Worm (Caenorhabditis elegans) whole organism, L1 larva: ENCODE measurements around the gene cox-16.

Source experiments
- C34B4.2 ChIP-seq: sonication (generic microtip); optimal IDR thresholded peaks from 2 replicates; lab custom pipeline; 2017; ENCODE audit warnings: mild to moderate bottlenecking, missing genetic modification characterization, missing compliant biosample characterization
- aha-1 ChIP-seq: fragments of 150-350 bp; optimal IDR thresholded peaks from 2 replicates; lab custom pipeline; 2014; ENCODE audit warnings: missing biosample characterization, missing genetic modification characterization
- aly-2 ChIP-seq: fragments of 150-350 bp; optimal IDR thresholded peaks from 2 replicates; lab custom pipeline; 2014; ENCODE audit warnings: missing biosample characterization, missing genetic modification characterization
- blmp-1 ChIP-seq: fragments of 150-350 bp; optimal IDR thresholded peaks from 2 replicates; lab custom pipeline; 2014; ENCODE audit warnings: missing biosample characterization, missing genetic modification characterization
- ceh-63 ChIP-seq: fragments of 200-800 bp; sonication (Bioruptor generic); optimal IDR thresholded peaks from 2 replicates; lab custom pipeline; 2018; ENCODE audit warnings: mild to moderate bottlenecking, missing genetic modification characterization, missing compliant biosample characterization
- ceh-8 ChIP-seq: fragments of 200-800 bp; sonication (Bioruptor generic); optimal IDR thresholded peaks from 2 replicates; lab custom pipeline; 2018; ENCODE audit warnings: mild to moderate bottlenecking, missing genetic modification characterization, moderate library complexity, missing compliant biosample characterization
- ceh-82 ChIP-seq, 3 experiments: fragments of 150-350 bp in 1 of 3; sonication (generic microtip) in 2 of 3; optimal IDR thresholded peaks; 2 replicates each; lab custom pipeline; 2014 to 2017; ENCODE audit warnings: missing biosample characterization in 3 of 3, missing genetic modification characterization in 3 of 3
- efl-1 ChIP-seq, 4 experiments: fragments of 150-350 bp; optimal IDR thresholded peaks in 3 of 4; peaks in 1 of 4; 1 replicate in 1 of 4; 2 replicates in 3 of 4; lab custom pipeline; 2014; ENCODE audit warnings: missing biosample characterization in 2 of 4, missing genetic modification characterization in 2 of 4, missing genetic modification reagents in 2 of 4
- efl-3 ChIP-seq: fragments of 200-800 bp; sonication (Bioruptor generic); optimal IDR thresholded peaks from 2 replicates; lab custom pipeline; 2018; ENCODE audit warnings: mild to moderate bottlenecking, missing genetic modification characterization, missing compliant biosample characterization
- egl-13 ChIP-seq: sonication (generic microtip); optimal IDR thresholded peaks from 2 replicates; lab custom pipeline; 2016; ENCODE audit warnings: missing genotype, missing genetic modification reagents, missing genetic modification characterization, missing compliant biosample characterization
- elt-2 ChIP-seq: sonication (generic microtip); optimal IDR thresholded peaks from 2 replicates; lab custom pipeline; 2016; ENCODE audit warnings: missing genetic modification characterization, mild to moderate bottlenecking, inconsistent platforms, missing compliant biosample characterization, missing genetic modification reagents
- ets-5 ChIP-seq: fragments of 200-800 bp; sonication (Bioruptor generic); IDR thresholded peaks from 2 replicates; pipeline ENCODE4 v1.3.6; 2022; ENCODE audit warnings: missing genetic modification characterization, missing compliant biosample characterization
- fkh-4 ChIP-seq: sonication (generic microtip); optimal IDR thresholded peaks from 2 replicates; lab custom pipeline; 2016; ENCODE audit warnings: missing compliant biosample characterization, missing genetic modification characterization, borderline replicate concordance
- fkh-8 ChIP-seq: sonication (generic microtip); optimal IDR thresholded peaks from 2 replicates; lab custom pipeline; 2016; ENCODE audit warnings: mild to moderate bottlenecking, missing genetic modification characterization, missing compliant biosample characterization
- fos-1 ChIP-seq: fragments of 150-350 bp; optimal IDR thresholded peaks from 2 replicates; lab custom pipeline; 2014; ENCODE audit warnings: missing biosample characterization, missing genetic modification characterization
- hlh-4 ChIP-seq: sonication (generic microtip); optimal IDR thresholded peaks from 2 replicates; lab custom pipeline; 2016; ENCODE audit warnings: mild to moderate bottlenecking, missing genetic modification characterization, missing compliant biosample characterization
- irx-1 ChIP-seq: sonication (generic microtip); optimal IDR thresholded peaks from 2 replicates; lab custom pipeline; 2016; ENCODE audit warnings: missing genetic modification characterization, missing compliant biosample characterization
- isw-1 ChIP-seq: fragments of 200-800 bp; sonication (Bioruptor generic); IDR thresholded peaks from 2 replicates; pipeline ENCODE4 v1.3.6; 2022; ENCODE audit warnings: missing genetic modification characterization, missing compliant biosample characterization
- jun-1 ChIP-seq: fragments of 150-350 bp; optimal IDR thresholded peaks from 2 replicates; lab custom pipeline; 2014; ENCODE audit warnings: missing biosample characterization, missing genetic modification reagents, missing genetic modification characterization
- lin-13 ChIP-seq: fragments of 150-350 bp; optimal IDR thresholded peaks from 2 replicates; lab custom pipeline; 2014; ENCODE audit warnings: missing biosample characterization, missing genetic modification reagents, missing genetic modification characterization
- lin-14 ChIP-seq: fragments of 200-800 bp; sonication (Bioruptor generic); optimal IDR thresholded peaks from 2 replicates; lab custom pipeline; 2018; ENCODE audit warnings: mild to moderate bottlenecking, missing genetic modification characterization, moderate library complexity, missing compliant biosample characterization
- lin-15B ChIP-seq: fragments of 150-350 bp; sonication (generic microtip); optimal IDR thresholded peaks from 3 replicates; lab custom pipeline; 2014; ENCODE audit warnings: missing biosample characterization, missing genetic modification characterization
- lin-35 ChIP-seq, 2 experiments: fragments of 150-350 bp; optimal IDR thresholded peaks; 2 replicates each; lab custom pipeline; 2014; ENCODE audit warnings: missing biosample characterization in 2 of 2, missing genetic modification characterization in 2 of 2, missing genetic modification reagents in 2 of 2
- lin-39 ChIP-seq: fragments of 150-350 bp; optimal IDR thresholded peaks from 2 replicates; lab custom pipeline; 2014; ENCODE audit warnings: missing biosample characterization, missing genetic modification reagents, missing genetic modification characterization
- lir-3 ChIP-seq: sonication (generic microtip); optimal IDR thresholded peaks from 2 replicates; lab custom pipeline; 2016; ENCODE audit warnings: mild to moderate bottlenecking, missing genetic modification characterization, moderate library complexity, missing compliant biosample characterization; ENCODE audit not compliant: poor library complexity
- nhr-11 ChIP-seq: fragments of 150-350 bp; optimal IDR thresholded peaks from 2 replicates; lab custom pipeline; 2014; ENCODE audit warnings: missing biosample characterization, missing genetic modification characterization
- nhr-12 ChIP-seq: sonication (generic microtip); optimal IDR thresholded peaks from 2 replicates; lab custom pipeline; 2017; ENCODE audit warnings: missing biosample characterization, missing genetic modification characterization
- nhr-237 ChIP-seq: fragments of 150-350 bp; optimal IDR thresholded peaks from 2 replicates; lab custom pipeline; 2014; ENCODE audit warnings: missing biosample characterization, missing genetic modification characterization
- nhr-47 ChIP-seq: sonication (generic microtip); optimal IDR thresholded peaks from 2 replicates; lab custom pipeline; 2016; ENCODE audit warnings: mild to moderate bottlenecking, missing genetic modification characterization, moderate library complexity, missing compliant biosample characterization
- nhr-71 ChIP-seq: sonication (generic microtip); optimal IDR thresholded peaks from 2 replicates; lab custom pipeline; 2016; ENCODE audit warnings: mild to moderate bottlenecking, missing genetic modification characterization, moderate library complexity, missing compliant biosample characterization
- nhr-84 ChIP-seq: sonication (generic microtip); optimal IDR thresholded peaks from 2 replicates; lab custom pipeline; 2017; ENCODE audit warnings: missing biosample characterization, missing genetic modification characterization
- nhr-85 ChIP-seq: sonication (generic microtip); peaks from one replicate; lab custom pipeline; 2016; ENCODE audit warnings: missing genetic modification characterization, inconsistent platforms, missing compliant biosample characterization
- pag-3 ChIP-seq: sonication (generic microtip); optimal IDR thresholded peaks from 2 replicates; lab custom pipeline; 2017; ENCODE audit warnings: missing genetic modification characterization, mild to moderate bottlenecking, missing compliant biosample characterization, antibody characterized with exemption, borderline replicate concordance; ENCODE audit not compliant: insufficient read depth
- snu-23 ChIP-seq: sonication (generic microtip); optimal IDR thresholded peaks from 2 replicates; lab custom pipeline; 2016; ENCODE audit warnings: missing genetic modification characterization, missing compliant biosample characterization
- swsn-7 ChIP-seq: sonication (generic microtip); optimal IDR thresholded peaks from 2 replicates; lab custom pipeline; 2016; ENCODE audit warnings: missing genetic modification characterization, missing compliant biosample characterization
- tbx-2 ChIP-seq: sonication (generic microtip); optimal IDR thresholded peaks from 2 replicates; lab custom pipeline; 2016; ENCODE audit warnings: missing genetic modification characterization, missing compliant biosample characterization
- tlp-1 ChIP-seq: fragments of 150-350 bp; optimal IDR thresholded peaks from 2 replicates; lab custom pipeline; 2014; ENCODE audit warnings: missing biosample characterization, missing genetic modification characterization
- unc-30 ChIP-seq: sonication (generic microtip); optimal IDR thresholded peaks from 2 replicates; lab custom pipeline; 2017; ENCODE audit warnings: missing biosample characterization, missing genetic modification characterization
- unc-62 ChIP-seq: fragments of 150-350 bp; optimal IDR thresholded peaks from 2 replicates; lab custom pipeline; 2014; ENCODE audit warnings: missing biosample characterization, missing genetic modification reagents, missing genetic modification characterization
- unc-86 ChIP-seq: sonication (generic microtip); optimal IDR thresholded peaks from 2 replicates; lab custom pipeline; 2016; ENCODE audit warnings: missing genetic modification characterization, missing compliant biosample characterization
- unc-98 ChIP-seq: fragments of 200-800 bp; sonication (Bioruptor generic); IDR thresholded peaks from 2 replicates; pipeline ENCODE4 v1.3.6; 2022; ENCODE audit warnings: missing genetic modification characterization, missing compliant biosample characterization
- vab-15 ChIP-seq: sonication (generic microtip); optimal IDR thresholded peaks from 2 replicates; lab custom pipeline; 2017; ENCODE audit warnings: missing genotype, mild to moderate bottlenecking, missing genetic modification characterization, missing compliant biosample characterization
- xbp-1 ChIP-seq: sonication (generic microtip); optimal IDR thresholded peaks from 2 replicates; lab custom pipeline; 2016; ENCODE audit warnings: missing genetic modification characterization, missing compliant biosample characterization
- zag-1 ChIP-seq: fragments of 150-350 bp; optimal IDR thresholded peaks from 2 replicates; lab custom pipeline; 2014; ENCODE audit warnings: missing biosample characterization, missing genetic modification characterization
- ztf-11 ChIP-seq, 2 experiments: sonication (generic microtip); optimal IDR thresholded peaks; 2 replicates each; lab custom pipeline; 2016 to 2017; ENCODE audit warnings: missing genetic modification characterization in 2 of 2, missing biosample characterization in 1 of 2, missing compliant biosample characterization in 1 of 2

The cox-16 gene

DNA sequence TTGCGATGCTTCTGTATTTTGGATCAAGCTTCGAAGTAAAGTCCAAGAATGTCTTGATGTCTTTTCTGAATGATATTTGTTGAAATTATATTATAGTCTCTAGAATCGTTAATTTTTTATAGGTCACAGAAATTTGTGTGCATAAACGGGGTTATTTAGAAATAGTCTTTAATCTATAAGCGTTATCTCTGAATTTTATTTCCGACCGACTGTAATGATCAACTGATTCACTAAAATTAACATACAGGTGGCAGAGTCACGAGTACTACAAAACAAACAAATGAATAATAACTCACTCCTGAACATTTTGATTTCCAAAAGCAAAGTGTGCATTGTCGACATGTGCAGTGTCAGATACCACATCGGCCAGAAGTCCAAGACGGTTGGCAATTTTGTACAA lies 24.3 kb downstream of the cox-16 start:
- TF ChIP-seq lin-35 (GFP tag; optimal IDR thresholded peaks at IDR 0.05; lab: Kevin White, UChicago) (peak in 1 of 2 experiments; percentile 27), lin-39 (tag; lab: Kevin White, UChicago) (no peak), ceh-8 (GFP tag; lab: Kevin White, UChicago) (no peak), aly-2 (tag; lab: Kevin White, UChicago) (no peak), elt-2 (tag; lab: Kevin White, UChicago) (peak; percentile 67)

DNA sequence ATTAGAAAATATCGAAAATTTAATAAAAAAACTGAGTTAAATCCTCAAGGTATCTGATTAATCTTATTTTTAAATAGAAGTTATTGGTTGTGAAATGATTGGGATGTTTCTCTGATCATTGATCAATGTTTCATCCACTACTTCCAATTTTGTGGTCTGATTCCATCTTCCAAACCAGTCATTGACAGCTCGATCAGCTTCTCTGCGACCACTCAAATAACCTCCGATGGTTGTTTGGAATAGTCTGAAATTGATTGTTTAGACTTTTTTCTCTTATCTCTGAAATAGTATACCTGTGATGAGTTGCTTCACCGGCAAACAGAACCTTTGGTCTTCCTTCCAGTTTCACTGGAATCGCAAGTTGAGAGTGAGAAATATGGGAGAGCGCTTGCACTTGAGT lies 26.1 kb downstream of the cox-16 start:
- no peak for TF ChIP-seq unc-98 (GFP tag; lab: Robert Waterston, UW)
- no peak for TF ChIP-seq C34B4.2 (tag; lab: Kevin White, UChicago)
- TF ChIP-seq aha-1 (tag; lab: Kevin White, UChicago), result no peak
- no peak for TF ChIP-seq irx-1 (tag; lab: Kevin White, UChicago)
- no peak for TF ChIP-seq efl-3
- TF ChIP-seq nhr-71 (tag; lab: Kevin White, UChicago), result no peak
- TF ChIP-seq unc-62 (GFP tag; lab: Kevin White, UChicago), result no peak
- TF ChIP-seq lin-13 (GFP tag; lab: Kevin White, UChicago), result no peak
- no peak for TF ChIP-seq tbx-2
- TF ChIP-seq hlh-4 (tag; lab: Kevin White, UChicago), result no peak

DNA sequence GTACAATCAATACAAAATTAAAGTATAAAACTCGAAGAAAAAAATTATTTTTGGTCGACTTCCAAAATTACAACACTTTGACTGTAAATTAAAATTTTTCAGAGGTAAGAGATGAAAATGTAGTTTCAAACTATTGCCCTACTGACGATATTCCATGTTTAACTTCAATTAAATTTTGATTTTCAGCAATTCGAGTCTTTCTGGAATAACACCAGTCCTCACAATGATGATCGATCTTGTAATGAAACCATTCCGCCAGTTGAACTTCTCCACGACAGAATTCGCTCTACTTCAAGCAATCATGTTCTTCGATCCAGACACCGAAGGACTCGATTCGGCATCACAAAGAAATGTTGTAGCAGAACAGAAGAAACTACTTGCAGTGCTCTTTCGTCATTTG lies 26.9 kb downstream of the cox-16 start:
- TF ChIP-seq blmp-1 (tag; lab: Kevin White, UChicago) (no peak), ceh-82 (tag; optimal IDR thresholded peaks at IDR 0.05; lab: Kevin White, UChicago) (no peak), isw-1 (GFP tag; lab: Robert Waterston, UW) (no peak), ets-5 (GFP tag; lab: Robert Waterston, UW) (no peak), ceh-8 (GFP tag; lab: Kevin White, UChicago) (no peak), fos-1 (no peak), irx-1 (tag; lab: Kevin White, UChicago) (no peak), pag-3 (tag; lab: Kevin White, UChicago) (no peak), nhr-71 (tag; lab: Kevin White, UChicago) (no peak), zag-1 (tag; lab: Kevin White, UChicago) (no peak), elt-2 (tag; lab: Kevin White, UChicago) (no peak), lin-14 (no peak)

DNA sequence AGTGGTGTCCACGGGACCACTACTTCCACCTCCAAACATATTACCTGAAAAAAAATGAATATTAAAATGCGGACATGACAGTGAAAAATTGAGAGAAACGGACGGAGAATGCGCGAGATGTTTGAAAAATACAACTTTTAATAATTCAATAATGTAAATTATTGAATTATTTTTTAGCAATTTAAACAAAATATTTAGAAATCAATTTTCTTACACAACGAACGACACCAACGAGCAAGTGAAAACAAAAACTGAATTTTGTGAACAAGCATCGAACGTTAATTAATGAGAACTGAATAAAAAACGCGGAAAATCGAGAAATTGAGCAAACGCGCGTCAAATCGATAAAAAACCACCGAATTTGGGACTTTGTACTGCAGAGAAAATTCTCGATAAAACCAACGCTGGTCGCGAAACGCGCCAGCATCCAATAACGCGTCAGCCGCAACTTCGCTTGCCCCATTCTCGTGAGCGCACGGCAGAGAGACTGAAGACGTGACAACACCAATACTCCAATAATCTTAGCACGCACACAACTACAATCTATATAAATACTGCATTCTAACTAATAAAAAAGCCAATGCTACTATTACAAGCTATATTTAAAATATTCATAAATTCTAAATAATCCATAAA lies 31.1 kb downstream of the cox-16 start, which contains the start of the genes dnj-19 and nhr-47:
dnj-19 (minus strand) TSS at position 51 of the 636 bp plus-strand sequence.
nhr-47 (plus strand) TSS at position 447 of the 636 bp plus-strand sequence.
- TF ChIP-seq swsn-7 (tag; lab: Kevin White, UChicago) (peak; percentile 96), lin-15B (tag; lab: Kevin White, UChicago) (peak; percentile 77), ztf-11 (tag; optimal IDR thresholded peaks at IDR 0.05; lab: Kevin White, UChicago) (peak in 1 of 2 experiments; percentile 72), lin-35 (GFP tag; optimal IDR thresholded peaks at IDR 0.05; lab: Kevin White, UChicago) (peak; percentile 87 to 90), nhr-237 (tag; lab: Kevin White, UChicago) (peak; percentile 29), fos-1 (peak; percentile 72), unc-30 (no peak), nhr-47 (tag; lab: Kevin White, UChicago) (no peak), tlp-1 (tag; lab: Kevin White, UChicago) (no peak), snu-23 (GFP tag; lab: Kevin White, UChicago) (peak; percentile 95), nhr-84 (tag; lab: Kevin White, UChicago) (no peak), egl-13 (tag; lab: Kevin White, UChicago) (peak; percentile 92), nhr-11 (tag; lab: Kevin White, UChicago) (peak; percentile 82), aly-2 (tag; lab: Kevin White, UChicago) (peak; percentile 21), efl-1 (optimal IDR thresholded peaks at IDR 0.05; lab: Kevin White, UChicago) (peak; percentile 88), efl-1 (GFP tag; optimal IDR thresholded peaks at IDR 0.05 in 1 of 2; lab: Kevin White, UChicago) (peak; percentile 81 to 98), hlh-4 (tag; lab: Kevin White, UChicago) (no peak), nhr-85 (peak; percentile 89), unc-86 (peak; percentile 94), vab-15 (no peak), fkh-8 (tag; lab: Kevin White, UChicago) (peak; percentile 96), ceh-63 (GFP tag; lab: Kevin White, UChicago) (no peak), zag-1 (tag; lab: Kevin White, UChicago) (no peak), ets-5 (GFP tag; lab: Robert Waterston, UW) (no peak), xbp-1 (tag; lab: Kevin White, UChicago) (peak; percentile 95), nhr-12 (peak; percentile 36), fkh-4 (peak; percentile 36), jun-1 (peak; percentile 89), lir-3 (tag; lab: Kevin White, UChicago) (peak; percentile 79), C34B4.2 (tag; lab: Kevin White, UChicago) (no peak)
